Fruit fly (Drosophila melanogaster): Measurements from ENCODE around the gene RhoGAP71E.

RhoGAP71E gene

DNA sequence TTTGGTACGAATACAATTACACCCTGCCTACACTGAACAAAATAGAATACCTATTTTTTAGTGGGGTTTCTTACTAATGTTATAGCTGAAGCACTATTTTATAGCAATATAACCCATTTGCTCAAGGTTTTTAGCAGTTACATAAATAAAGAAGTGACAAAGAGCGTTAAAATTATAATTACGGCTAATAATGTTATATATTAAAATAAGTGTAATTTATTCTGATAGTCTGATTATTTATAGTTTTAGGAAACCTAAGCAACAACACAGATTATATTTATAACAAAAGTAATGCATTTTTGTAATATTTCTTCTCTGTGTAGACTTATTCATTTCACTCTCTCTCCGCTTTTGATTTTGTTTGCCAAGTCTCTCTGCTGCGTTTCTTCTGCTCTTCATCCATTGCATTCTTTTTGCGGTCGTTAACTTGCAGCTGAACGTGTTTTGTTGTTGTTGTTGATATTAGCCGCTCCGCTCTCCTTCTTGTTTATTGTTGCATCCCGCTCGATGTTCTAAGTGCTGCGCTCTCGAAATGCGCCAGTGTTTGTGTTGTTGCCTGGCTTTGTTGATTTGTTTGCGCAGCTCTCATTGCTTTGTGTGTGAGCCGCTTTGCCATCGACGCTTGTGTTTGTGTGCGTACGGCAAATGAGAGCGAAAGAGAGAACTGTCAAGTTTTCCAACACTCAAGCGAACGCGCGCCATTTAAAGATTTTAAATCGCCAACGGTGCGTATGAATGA, 37.2 kb downstream of the RhoGAP71E start (continued):
- TF ChIP-seq CG11093 (GFP tag; IDR thresholded peaks at IDR 0.05): peak; percentile 80; the same call in 2 of the 3 replicates
- TF ChIP-seq D (optimal IDR thresholded peaks at IDR 0.05): no peak
- TF ChIP-seq D (GFP tag; optimal IDR thresholded peaks at IDR 0.05): peak; percentile 92
- TF ChIP-seq CG33213 (GFP tag; optimal IDR thresholded peaks at IDR 0.05): peak; percentile 12
- TF ChIP-seq CG6175 (GFP tag; IDR thresholded peaks at IDR 0.05): no peak
- TF ChIP-seq CG12236 (GFP tag; optimal IDR thresholded peaks at IDR 0.05): no peak
- TF ChIP-seq CG10267 (tag; optimal IDR thresholded peaks at IDR 0.05): peak; percentile 85
- peak; percentile 49; the same call in 1 of the 2 replicates for TF ChIP-seq cas (GFP tag; IDR thresholded peaks at IDR 0.05)
- TF ChIP-seq tio (GFP tag; optimal IDR thresholded peaks at IDR 0.05): peak; percentile 91
- TF ChIP-seq Taf1 (GFP tag; IDR thresholded peaks at IDR 0.05): peak; percentile 31; the same call in 1 of the 2 replicates
- no peak for TF ChIP-seq Antp (GFP tag; optimal IDR thresholded peaks at IDR 0.05)
- peak; percentile 44 for TF ChIP-seq B-H2 (GFP tag; optimal IDR thresholded peaks at IDR 0.05)
- peak; percentile 83 for TF ChIP-seq E2f1 (GFP tag; IDR thresholded peaks at IDR 0.05)
- TF ChIP-seq CG8478 (optimal IDR thresholded peaks at IDR 0.05): no peak
- peak; percentile 81 for TF ChIP-seq CG7987 (GFP tag; optimal IDR thresholded peaks at IDR 0.05)
- peak; percentile 90 for TF ChIP-seq CG9817 (tag; optimal IDR thresholded peaks at IDR 0.05)
- TF ChIP-seq PHDP (tag; optimal IDR thresholded peaks at IDR 0.05): peak; percentile 95
- TF ChIP-seq Neu2 (GFP tag; optimal IDR thresholded peaks at IDR 0.05; ENCODE audit: borderline replicate concordance): no peak
- peak; percentile 86 for TF ChIP-seq HHEX (GFP tag; optimal IDR thresholded peaks at IDR 0.05)
- TF ChIP-seq CG17568 (GFP tag; optimal IDR thresholded peaks at IDR 0.05): peak; percentile 50
- peak; percentile 88 for TF ChIP-seq tgo (GFP tag; IDR thresholded peaks at IDR 0.05)
- peak; percentile 73 for TF ChIP-seq Max (GFP tag; optimal IDR thresholded peaks at IDR 0.05)
- peak; percentile 91 for TF ChIP-seq Hr3 (GFP tag; optimal IDR thresholded peaks at IDR 0.05)
- peak; percentile 93 for TF ChIP-seq CG4424 (GFP tag; optimal IDR thresholded peaks at IDR 0.05)
- peak; percentile 9 for TF ChIP-seq CG15073 (GFP tag; optimal IDR thresholded peaks at IDR 0.05)
- TF ChIP-seq Oaz (GFP tag; IDR thresholded peaks at IDR 0.05): peak; percentile 66
- peak; percentile 20 for TF ChIP-seq Atf-2 (GFP tag; optimal IDR thresholded peaks at IDR 0.05)
- no peak for TF ChIP-seq Doc3 (GFP tag; IDR thresholded peaks at IDR 0.05; ENCODE audit: partially characterized antibody)
- TF ChIP-seq Dek (tag; optimal IDR thresholded peaks at IDR 0.05): peak; percentile 92
- TF ChIP-seq dimm (GFP tag; IDR thresholded peaks at IDR 0.05): no peak
- peak; percentile 44 for TF ChIP-seq Sry-β (GFP tag; optimal IDR thresholded peaks at IDR 0.05)
- TF ChIP-seq Dref (GFP tag; IDR thresholded peaks at IDR 0.05): no peak
- no peak for TF ChIP-seq nerfin-2 (GFP tag; IDR thresholded peaks at IDR 0.05; ENCODE audit: partially characterized antibody)
- TF ChIP-seq CG32532 (GFP tag; IDR thresholded peaks at IDR 0.05): peak; percentile 88
- peak; percentile 62 for TF ChIP-seq corto (GFP tag; optimal IDR thresholded peaks at IDR 0.05)
- peak; percentile 97 for TF ChIP-seq CG2678 (tag; optimal IDR thresholded peaks at IDR 0.05)
- no peak for TF ChIP-seq hkb (optimal IDR thresholded peaks at IDR 0.05)
- peak; percentile 88 for TF ChIP-seq hkb (GFP tag; IDR thresholded peaks at IDR 0.05)
- TF ChIP-seq chinmo (GFP tag; IDR thresholded peaks at IDR 0.05; ENCODE audit: partially characterized antibody): peak; percentile 83; the same call in 2 of the 4 replicates
- TF ChIP-seq CG16863 (GFP tag; optimal IDR thresholded peaks at IDR 0.05): no peak
- peak; percentile 63; the same call in 2 of the 3 replicates for TF ChIP-seq ken (GFP tag; IDR thresholded peaks at IDR 0.05)
- TF ChIP-seq CG1792 (GFP tag; optimal IDR thresholded peaks at IDR 0.05): no peak
- no peak for TF ChIP-seq luna (GFP tag; optimal IDR thresholded peaks at IDR 0.05)

Measured in whole organism, embryonic.